Worm (Caenorhabditis elegans) whole organism, L1 larva: ENCODE measurements around the gene sri-61.

Source experiments
- C34B4.2 ChIP-seq: sonication (generic microtip); optimal IDR thresholded peaks from 2 replicates; lab custom pipeline; 2017; ENCODE audit warnings: mild to moderate bottlenecking, missing genetic modification characterization, missing compliant biosample characterization
- F16B12.6 ChIP-seq: fragments of 150-350 bp; optimal IDR thresholded peaks from 2 replicates; lab custom pipeline; 2014; ENCODE audit warnings: missing biosample characterization, missing genetic modification characterization
- Y116A8C.19 ChIP-seq: sonication (generic microtip); optimal IDR thresholded peaks from 2 replicates; lab custom pipeline; 2016; ENCODE audit warnings: missing compliant biosample characterization, missing genetic modification characterization, borderline replicate concordance
- ceh-63 ChIP-seq: fragments of 200-800 bp; sonication (Bioruptor generic); optimal IDR thresholded peaks from 2 replicates; lab custom pipeline; 2018; ENCODE audit warnings: mild to moderate bottlenecking, missing genetic modification characterization, missing compliant biosample characterization
- ceh-8 ChIP-seq: fragments of 200-800 bp; sonication (Bioruptor generic); optimal IDR thresholded peaks from 2 replicates; lab custom pipeline; 2018; ENCODE audit warnings: mild to moderate bottlenecking, missing genetic modification characterization, moderate library complexity, missing compliant biosample characterization
- ceh-82 ChIP-seq, 3 experiments: fragments of 150-350 bp in 1 of 3; sonication (generic microtip) in 2 of 3; optimal IDR thresholded peaks; 2 replicates each; lab custom pipeline; 2014 to 2017; ENCODE audit warnings: missing biosample characterization in 3 of 3, missing genetic modification characterization in 3 of 3
- ceh-88 ChIP-seq: fragments of 200-800 bp; sonication (Bioruptor generic); IDR thresholded peaks from 2 replicates; pipeline ENCODE4 v1.3.6; 2022; ENCODE audit warnings: missing genetic modification characterization, missing compliant biosample characterization
- ceh-90 ChIP-seq: sonication (generic microtip); optimal IDR thresholded peaks from 2 replicates; lab custom pipeline; 2016; ENCODE audit warnings: missing genetic modification characterization, missing compliant biosample characterization
- dpl-1 ChIP-seq, 3 experiments: fragments of 150-350 bp in 2 of 3; sonication (generic microtip) in 1 of 3; optimal IDR thresholded peaks; 2 replicates each; lab custom pipeline; 2014 to 2017; ENCODE audit warnings: missing biosample characterization in 3 of 3, missing genetic modification characterization in 3 of 3, missing genetic modification reagents in 3 of 3
- efl-1 ChIP-seq, 4 experiments: fragments of 150-350 bp; optimal IDR thresholded peaks in 3 of 4; peaks in 1 of 4; 1 replicate in 1 of 4; 2 replicates in 3 of 4; lab custom pipeline; 2014; ENCODE audit warnings: missing biosample characterization in 2 of 4, missing genetic modification characterization in 2 of 4, missing genetic modification reagents in 2 of 4
- efl-3 ChIP-seq: fragments of 200-800 bp; sonication (Bioruptor generic); optimal IDR thresholded peaks from 2 replicates; lab custom pipeline; 2018; ENCODE audit warnings: mild to moderate bottlenecking, missing genetic modification characterization, missing compliant biosample characterization
- fkh-8 ChIP-seq: sonication (generic microtip); optimal IDR thresholded peaks from 2 replicates; lab custom pipeline; 2016; ENCODE audit warnings: mild to moderate bottlenecking, missing genetic modification characterization, missing compliant biosample characterization
- grh-1 ChIP-seq: fragments of 200-800 bp; sonication (Bioruptor generic); IDR thresholded peaks from 2 replicates; pipeline ENCODE4 v1.3.6; 2022; ENCODE audit warnings: missing genetic modification reagents, missing genetic modification characterization, missing compliant biosample characterization
- hlh-17 ChIP-seq: fragments of 200-800 bp; sonication (Bioruptor generic); optimal IDR thresholded peaks from 2 replicates; lab custom pipeline; 2018; ENCODE audit warnings: missing genetic modification characterization, mild to moderate bottlenecking, missing compliant biosample characterization, moderate library complexity, borderline replicate concordance
- isw-1 ChIP-seq: fragments of 200-800 bp; sonication (Bioruptor generic); IDR thresholded peaks from 2 replicates; pipeline ENCODE4 v1.3.6; 2022; ENCODE audit warnings: missing genetic modification characterization, missing compliant biosample characterization
- lin-14 ChIP-seq: fragments of 200-800 bp; sonication (Bioruptor generic); optimal IDR thresholded peaks from 2 replicates; lab custom pipeline; 2018; ENCODE audit warnings: mild to moderate bottlenecking, missing genetic modification characterization, moderate library complexity, missing compliant biosample characterization
- lin-35 ChIP-seq, 2 experiments: fragments of 150-350 bp; optimal IDR thresholded peaks; 2 replicates each; lab custom pipeline; 2014; ENCODE audit warnings: missing biosample characterization in 2 of 2, missing genetic modification characterization in 2 of 2, missing genetic modification reagents in 2 of 2
- lin-39 ChIP-seq: fragments of 150-350 bp; optimal IDR thresholded peaks from 2 replicates; lab custom pipeline; 2014; ENCODE audit warnings: missing biosample characterization, missing genetic modification reagents, missing genetic modification characterization
- lir-3 ChIP-seq: sonication (generic microtip); optimal IDR thresholded peaks from 2 replicates; lab custom pipeline; 2016; ENCODE audit warnings: mild to moderate bottlenecking, missing genetic modification characterization, moderate library complexity, missing compliant biosample characterization; ENCODE audit not compliant: poor library complexity
- mab-9 ChIP-seq: fragments of 200-800 bp; sonication (Bioruptor generic); IDR thresholded peaks from 2 replicates; pipeline ENCODE4 v1.3.6; 2022; ENCODE audit warnings: missing genetic modification reagents, missing genetic modification characterization, missing compliant biosample characterization
- mef-2 ChIP-seq: fragments of 150-350 bp; optimal IDR thresholded peaks from 2 replicates; lab custom pipeline; 2014; ENCODE audit warnings: missing biosample characterization, missing genetic modification characterization
- mep-1 ChIP-seq: fragments of 150-350 bp; optimal IDR thresholded peaks from 2 replicates; lab custom pipeline; 2014; ENCODE audit warnings: missing biosample characterization, missing genetic modification characterization
- nhr-12 ChIP-seq: sonication (generic microtip); optimal IDR thresholded peaks from 2 replicates; lab custom pipeline; 2017; ENCODE audit warnings: missing biosample characterization, missing genetic modification characterization
- nhr-71 ChIP-seq: sonication (generic microtip); optimal IDR thresholded peaks from 2 replicates; lab custom pipeline; 2016; ENCODE audit warnings: mild to moderate bottlenecking, missing genetic modification characterization, moderate library complexity, missing compliant biosample characterization
- nhr-76 ChIP-seq: sonication (generic microtip); optimal IDR thresholded peaks from 2 replicates; lab custom pipeline; 2017; ENCODE audit warnings: missing biosample characterization, missing genetic modification characterization
- nhr-77 ChIP-seq: fragments of 150-350 bp; optimal IDR thresholded peaks from 2 replicates; lab custom pipeline; 2014; ENCODE audit warnings: missing biosample characterization, missing genetic modification characterization
- pag-3 ChIP-seq: sonication (generic microtip); optimal IDR thresholded peaks from 2 replicates; lab custom pipeline; 2017; ENCODE audit warnings: missing genetic modification characterization, mild to moderate bottlenecking, missing compliant biosample characterization, antibody characterized with exemption, borderline replicate concordance; ENCODE audit not compliant: insufficient read depth
- pax-3 ChIP-seq: fragments of 200-800 bp; sonication (Bioruptor generic); optimal IDR thresholded peaks from 2 replicates; lab custom pipeline; 2018; ENCODE audit warnings: mild to moderate bottlenecking, missing genetic modification characterization, moderate library complexity, missing compliant biosample characterization
- rnt-1 ChIP-seq: sonication (generic microtip); optimal IDR thresholded peaks from 2 replicates; lab custom pipeline; 2016; ENCODE audit warnings: mild to moderate bottlenecking, missing genetic modification characterization, moderate library complexity, missing compliant biosample characterization
- snu-23 ChIP-seq: sonication (generic microtip); optimal IDR thresholded peaks from 2 replicates; lab custom pipeline; 2016; ENCODE audit warnings: missing genetic modification characterization, missing compliant biosample characterization
- unc-30 ChIP-seq: sonication (generic microtip); optimal IDR thresholded peaks from 2 replicates; lab custom pipeline; 2017; ENCODE audit warnings: missing biosample characterization, missing genetic modification characterization
- unc-86 ChIP-seq: sonication (generic microtip); optimal IDR thresholded peaks from 2 replicates; lab custom pipeline; 2016; ENCODE audit warnings: missing genetic modification characterization, missing compliant biosample characterization
- xbp-1 ChIP-seq: sonication (generic microtip); optimal IDR thresholded peaks from 2 replicates; lab custom pipeline; 2016; ENCODE audit warnings: missing genetic modification characterization, missing compliant biosample characterization
- zag-1 ChIP-seq: fragments of 150-350 bp; optimal IDR thresholded peaks from 2 replicates; lab custom pipeline; 2014; ENCODE audit warnings: missing biosample characterization, missing genetic modification characterization
- ztf-11 ChIP-seq, 2 experiments: sonication (generic microtip); optimal IDR thresholded peaks; 2 replicates each; lab custom pipeline; 2016 to 2017; ENCODE audit warnings: missing genetic modification characterization in 2 of 2, missing biosample characterization in 1 of 2, missing compliant biosample characterization in 1 of 2

Gene sri-61

ce11 chrII:2741405-2741804 lies 41.3 kb upstream of the sri-61 start:
- TF ChIP-seq zag-1 (no peak), ceh-8 (GFP tag; lab: Kevin White, UChicago) (peak; percentile 21)

ce11 chrII:2739619-2740018 lies 39.5 kb upstream of the sri-61 start, which contains the start of gene T05A8.6:
T05A8.6 (minus strand) TSS chrII:2739719.
- TF ChIP-seq mab-9 (no peak), ceh-90 (tag; lab: Kevin White, UChicago) (no peak)

- TF ChIP-seq efl-1 (optimal IDR thresholded peaks at IDR 0.05; lab: Kevin White, UChicago) (no peak), efl-1 (GFP tag; optimal IDR thresholded peaks at IDR 0.05 in 1 of 2; lab: Kevin White, UChicago) (peak in 1 of 2 experiments; percentile 68), pax-3 (no peak), ztf-11 (tag; optimal IDR thresholded peaks at IDR 0.05; lab: Kevin White, UChicago) (no peak), hlh-17 (GFP tag; lab: Kevin White, UChicago) (no peak), Y116A8C.19 (no peak), rnt-1 (tag; lab: Kevin White, UChicago) (no peak), unc-86 (tag; lab: Kevin White, UChicago) (no peak), nhr-12 (tag; lab: Kevin White, UChicago) (no peak)
- TF ChIP-seq, all 84 proteins: peak for 1
Measured at ce11 chrII:2736938-2737337, 36.8 kb upstream of the sri-61 start.

ce11 chrII:2736156-2736728 lies 36.1 kb upstream of the sri-61 start, which contains the start of gene T05A8.8:
T05A8.8 (plus strand) TSS chrII:2736678.
- no peak for TF ChIP-seq efl-1 (optimal IDR thresholded peaks at IDR 0.05; lab: Kevin White, UChicago)
- TF ChIP-seq efl-1 (GFP tag; optimal IDR thresholded peaks at IDR 0.05 in 1 of 2; lab: Kevin White, UChicago), result peak in 1 of 2 experiments; percentile 60
- no peak for TF ChIP-seq efl-3 (GFP tag; lab: Kevin White, UChicago)

- no peak for TF ChIP-seq xbp-1 (tag; lab: Kevin White, UChicago)
- no peak for TF ChIP-seq lin-14 (GFP tag; lab: Kevin White, UChicago)
- TF ChIP-seq efl-1 (optimal IDR thresholded peaks at IDR 0.05; lab: Kevin White, UChicago), result no peak
- peak in 1 of 2 experiments; percentile 24 for TF ChIP-seq efl-1 (GFP tag; optimal IDR thresholded peaks at IDR 0.05 in 1 of 2; lab: Kevin White, UChicago)
- TF ChIP-seq rnt-1 (tag; lab: Kevin White, UChicago), result peak; percentile 0
- no peak for TF ChIP-seq efl-3 (GFP tag; lab: Kevin White, UChicago)
Measured at ce11 chrII:2735644-2736043, 35.5 kb upstream of the sri-61 start.

ce11 chrII:2735192-2735591 lies 35.1 kb upstream of the sri-61 start, which contains the start of gene wdr-31:
wdr-31 (minus strand) TSS chrII:2735292.
- TF ChIP-seq pax-3 (no peak), mef-2 (tag; lab: Kevin White, UChicago) (no peak), fkh-8 (tag; lab: Kevin White, UChicago) (peak; percentile 39), ceh-88 (GFP tag; lab: Robert Waterston, UW) (no peak)
- TF ChIP-seq, all 84 proteins: peak for 1

ce11 chrII:2734735-2735134 lies 34.6 kb upstream of the sri-61 start:
- TF ChIP-seq efl-1 (optimal IDR thresholded peaks at IDR 0.05; lab: Kevin White, UChicago) (peak; percentile 40 to 44), efl-1 (GFP tag; optimal IDR thresholded peaks at IDR 0.05 in 1 of 2; lab: Kevin White, UChicago) (peak; percentile 0 to 93), lir-3 (tag; lab: Kevin White, UChicago) (no peak), nhr-71 (tag; lab: Kevin White, UChicago) (peak; percentile 44), C34B4.2 (tag; lab: Kevin White, UChicago) (no peak), fkh-8 (tag; lab: Kevin White, UChicago) (peak; percentile 5), zag-1 (no peak), nhr-76 (tag; lab: Kevin White, UChicago) (no peak), lin-35 (GFP tag; optimal IDR thresholded peaks at IDR 0.05; lab: Kevin White, UChicago) (peak in 1 of 2 experiments; percentile 4), unc-30 (tag; lab: Kevin White, UChicago) (no peak), lin-39 (tag; lab: Kevin White, UChicago) (no peak), mab-9 (no peak), rnt-1 (tag; lab: Kevin White, UChicago) (peak; percentile 51), snu-23 (GFP tag; lab: Kevin White, UChicago) (peak; percentile 33), ceh-82 (tag; optimal IDR thresholded peaks at IDR 0.05; lab: Kevin White, UChicago) (peak in 1 of 3 experiments; percentile 61), grh-1 (GFP tag; lab: Robert Waterston, UW) (no peak), pag-3 (no peak), F16B12.6 (tag; lab: Kevin White, UChicago) (no peak), ceh-63 (GFP tag; lab: Kevin White, UChicago) (no peak), mep-1 (tag; lab: Kevin White, UChicago) (peak; percentile 22), lin-14 (GFP tag; lab: Kevin White, UChicago) (peak; percentile 88), nhr-77 (tag; lab: Kevin White, UChicago) (no peak), dpl-1 (GFP tag; optimal IDR thresholded peaks at IDR 0.05; lab: Kevin White, UChicago) (peak in 2 of 3 experiments; percentile 12 to 21), isw-1 (no peak), nhr-12 (tag; lab: Kevin White, UChicago) (no peak), Y116A8C.19 (no peak)
